Fruit fly (Drosophila melanogaster) whole organism, wandering third instar larva: Measurements from ENCODE around the gene hay.
A peak's percentile ranks its signal among the peaks of the same experiment; 100 is the strongest.

Source experiments
- Abd-B ChIP-seq: fragments of >200 bp; optimal IDR thresholded peaks from 2 replicates; lab custom pipeline; 2017; ENCODE audit warnings: missing biosample characterization, missing genetic modification characterization
- CG32264 ChIP-seq: fragments of 200-800 bp; sonication (Bioruptor generic); optimal IDR thresholded peaks from 2 replicates; lab custom pipeline; 2016; ENCODE audit warnings: missing biosample characterization, missing genetic modification characterization
- CG9705 ChIP-seq: fragments of 200-800 bp; sonication (Bioruptor generic); optimal IDR thresholded peaks from 2 replicates; lab custom pipeline; 2018; ENCODE audit warnings: missing biosample characterization, mild to moderate bottlenecking, missing genetic modification characterization
- CrebA ChIP-seq: fragments of 200-800 bp; sonication (Bioruptor generic); optimal IDR thresholded peaks from 2 replicates; lab custom pipeline; 2016; ENCODE audit warnings: missing biosample characterization, mild to moderate bottlenecking, missing genetic modification characterization, borderline replicate concordance
- Dfd ChIP-seq: fragments of >200 bp; optimal IDR thresholded peaks from 2 replicates; lab custom pipeline; 2017; ENCODE audit warnings: missing biosample characterization, missing genetic modification characterization
- Dif ChIP-seq: fragments of 200-275, 200-300 bp; sonication (Bioruptor generic); optimal IDR thresholded peaks from 2 replicates; lab custom pipeline; 2018; ENCODE audit warnings: missing biosample characterization, missing genetic modification characterization; ENCODE audit not compliant: partially characterized antibody
- GATAd ChIP-seq: sonication (Bioruptor generic); optimal IDR thresholded peaks from 2 replicates; lab custom pipeline; 2016; ENCODE audit warnings: missing biosample characterization, missing genetic modification characterization
- HLH106 ChIP-seq: fragments of 200-800 bp; optimal IDR thresholded peaks from 3 replicates; lab custom pipeline; 2019; ENCODE audit warnings: missing biosample characterization, mild to moderate bottlenecking, missing genetic modification characterization, moderate library complexity
- Hnf4 ChIP-seq: fragments of 200-800 bp; sonication (Bioruptor generic); optimal IDR thresholded peaks from 2 replicates; lab custom pipeline; 2016; ENCODE audit warnings: missing biosample characterization, mild to moderate bottlenecking, missing genetic modification characterization
- Hr78 ChIP-seq: fragments of >200 bp; optimal IDR thresholded peaks from 2 replicates; lab custom pipeline; 2017; ENCODE audit warnings: missing biosample characterization, missing genetic modification characterization
- Hr83 ChIP-seq: fragments of 200-300 bp; sonication (Bioruptor generic); optimal IDR thresholded peaks from 2 replicates; lab custom pipeline; 2016; ENCODE audit warnings: missing biosample characterization, mild to moderate bottlenecking, missing genetic modification characterization, moderate library complexity; ENCODE audit not compliant: poor library complexity, severe bottlenecking
- Jra ChIP-seq: sonication (Bioruptor generic); optimal IDR thresholded peaks from 2 replicates; lab custom pipeline; 2016; ENCODE audit warnings: missing biosample characterization, missing genetic modification characterization
- Mio ChIP-seq: sonication (Bioruptor generic); optimal IDR thresholded peaks from 2 replicates; lab custom pipeline; 2016; ENCODE audit warnings: missing biosample characterization, missing genetic modification characterization
- Myc ChIP-seq: fragments of >200 bp; optimal IDR thresholded peaks from 2 replicates; lab custom pipeline; 2017
- N ChIP-seq: fragments of >200 bp; optimal IDR thresholded peaks from 2 replicates; lab custom pipeline; 2018; ENCODE audit warnings: missing biosample characterization, missing external identifiers, missing genetic modification characterization
- OdsH ChIP-seq: fragments of 200-800 bp; sonication (Bioruptor generic); optimal IDR thresholded peaks from 2 replicates; lab custom pipeline; 2016; ENCODE audit warnings: missing biosample characterization, mild to moderate bottlenecking, missing genetic modification characterization
- Rel ChIP-seq, 2 experiments: fragments of 200-800 bp; sonication (Bioruptor generic) in 1 of 2; optimal IDR thresholded peaks; 2 replicates in 1 of 2; 3 replicates in 1 of 2; lab custom pipeline; 2016 to 2019; ENCODE audit warnings: mild to moderate bottlenecking in 2 of 2, missing biosample characterization in 2 of 2, missing genetic modification characterization in 2 of 2, moderate library complexity in 1 of 2
- Sp1 ChIP-seq: fragments of 200-800 bp; sonication (Bioruptor generic); optimal IDR thresholded peaks from 3 replicates; lab custom pipeline; 2019; ENCODE audit warnings: missing biosample characterization, mild to moderate bottlenecking, missing genetic modification characterization, moderate library complexity
- Vsx2 ChIP-seq: fragments of 200-300, 225-300 bp; sonication (Bioruptor generic); optimal IDR thresholded peaks from 2 replicates; lab custom pipeline; 2018; ENCODE audit warnings: missing biosample characterization, missing genetic modification characterization; ENCODE audit not compliant: partially characterized antibody
- br ChIP-seq: fragments of 200-800 bp; sonication (Bioruptor generic); optimal IDR thresholded peaks from 2 replicates; lab custom pipeline; 2016; ENCODE audit warnings: missing biosample characterization, missing genetic modification characterization
- brk ChIP-seq: fragments of 200-800 bp; sonication (Bioruptor generic); optimal IDR thresholded peaks from 2 replicates; lab custom pipeline; 2016; ENCODE audit warnings: missing biosample characterization, mild to moderate bottlenecking, missing genetic modification characterization
- dl ChIP-seq, 2 experiments: fragments of 175-275, 200-275 bp in 1 of 2; fragments of 200-275 bp in 1 of 2; sonication (Bioruptor generic); optimal IDR thresholded peaks; lab custom pipeline; 2018; ENCODE audit warnings: mild to moderate bottlenecking in 2 of 2, missing biosample characterization in 2 of 2, missing genetic modification characterization in 2 of 2, moderate library complexity in 2 of 2; ENCODE audit not compliant: partially characterized antibody in 2 of 2, insufficient read depth in 1 of 2
- dmrt93B ChIP-seq: fragments of 200-800 bp; sonication (Bioruptor generic); optimal IDR thresholded peaks from 2 replicates; lab custom pipeline; 2018; ENCODE audit warnings: missing biosample characterization, mild to moderate bottlenecking, missing genetic modification characterization
- dsf ChIP-seq: sonication (Bioruptor generic); optimal IDR thresholded peaks from 2 replicates; lab custom pipeline; 2016; ENCODE audit warnings: missing biosample characterization, missing genetic modification characterization, borderline replicate concordance
- ey ChIP-seq: fragments of 200-800 bp; sonication (Bioruptor generic); optimal IDR thresholded peaks from 2 replicates; lab custom pipeline; 2016; ENCODE audit warnings: missing biosample characterization, missing genetic modification characterization
- foxo ChIP-seq, 2 experiments: fragments of 200-800 bp; sonication (Bioruptor generic); optimal IDR thresholded peaks; 2 replicates in 1 of 2; 3 replicates in 1 of 2; lab custom pipeline; 2016 to 2017; ENCODE audit warnings: missing biosample characterization in 2 of 2, missing genetic modification characterization in 2 of 2
- fru ChIP-seq: fragments of 200-800 bp; sonication (Bioruptor generic); optimal IDR thresholded peaks from 3 replicates; lab custom pipeline; 2016; ENCODE audit warnings: missing biosample characterization, mild to moderate bottlenecking, missing genetic modification characterization
- h ChIP-seq: fragments of 200-800 bp; sonication (Bioruptor generic); optimal IDR thresholded peaks from 3 replicates; lab custom pipeline; 2016; ENCODE audit warnings: missing biosample characterization, mild to moderate bottlenecking, missing genetic modification characterization
- jim ChIP-seq: fragments of 175-275, 200-325 bp; sonication (Bioruptor generic); optimal IDR thresholded peaks from 2 replicates; lab custom pipeline; 2016; ENCODE audit warnings: missing biosample characterization, mild to moderate bottlenecking, missing genetic modification characterization
- lola ChIP-seq: fragments of >200 bp; optimal IDR thresholded peaks from 2 replicates; lab custom pipeline; 2017; ENCODE audit warnings: missing biosample characterization, missing genetic modification characterization
- pan ChIP-seq: fragments of >200 bp; optimal IDR thresholded peaks from 2 replicates; lab custom pipeline; 2017
- psq ChIP-seq: fragments of 200-800 bp; sonication (Bioruptor generic); optimal IDR thresholded peaks from 3 replicates; lab custom pipeline; 2017; ENCODE audit warnings: missing biosample characterization, mild to moderate bottlenecking, missing genetic modification characterization, moderate library complexity
- rgr ChIP-seq: fragments of 200-800 bp; sonication (Bioruptor generic); optimal IDR thresholded peaks from 3 replicates; lab custom pipeline; 2016; ENCODE audit warnings: missing biosample characterization, mild to moderate bottlenecking, missing genetic modification characterization
- sage ChIP-seq: fragments of 200-800 bp; sonication (Bioruptor generic); optimal IDR thresholded peaks from 2 replicates; lab custom pipeline; 2016; ENCODE audit warnings: missing biosample characterization, mild to moderate bottlenecking, missing genetic modification characterization
- sv ChIP-seq: fragments of 200-800 bp; sonication (Bioruptor generic); optimal IDR thresholded peaks from 3 replicates; lab custom pipeline; 2016; ENCODE audit warnings: missing biosample characterization, missing genetic modification characterization
- tai ChIP-seq: sonication (Bioruptor generic); optimal IDR thresholded peaks from 2 replicates; lab custom pipeline; 2016; ENCODE audit warnings: missing biosample characterization, missing genetic modification characterization
- usp ChIP-seq: fragments of >200 bp; optimal IDR thresholded peaks from 2 replicates; lab custom pipeline; 2017; ENCODE audit warnings: missing biosample characterization, missing genetic modification characterization
- woc ChIP-seq: sonication (Bioruptor generic); optimal IDR thresholded peaks from 2 replicates; lab custom pipeline; 2016; ENCODE audit warnings: missing biosample characterization, mild to moderate bottlenecking, missing genetic modification characterization

The hay gene

dm6 chr3L:10681814-10682213 lies 50.9 kb downstream of the hay start (continued):
- TF ChIP-seq brk (no peak), dsf (no peak), foxo (GFP tag; optimal IDR thresholded peaks at IDR 0.05; lab: Kevin White, UChicago) (no peak)

- peak; percentile 97 for TF ChIP-seq HLH106 (tag; lab: Kevin White, UChicago)
- TF ChIP-seq N (GFP tag; lab: Kevin White, UChicago): no peak
- TF ChIP-seq jim: peak; percentile 93
- TF ChIP-seq dsf: peak; percentile 72
- TF ChIP-seq OdsH (GFP tag; lab: Kevin White, UChicago): peak; percentile 98
- TF ChIP-seq brk: peak; percentile 91
- peak; percentile 97 for TF ChIP-seq Dfd (GFP tag; lab: Kevin White, UChicago)
- no peak for TF ChIP-seq Abd-B
- peak; percentile 91 for TF ChIP-seq ey (GFP tag; lab: Kevin White, UChicago)
- TF ChIP-seq Hr83 (GFP tag; lab: Kevin White, UChicago): peak; percentile 96
- TF ChIP-seq Hr78: no peak
- TF ChIP-seq GATAd: peak; percentile 68
- TF ChIP-seq dl (GFP tag; optimal IDR thresholded peaks at IDR 0.05; lab: Kevin White, UChicago; ENCODE audit: insufficient read depth in 1 of 2, partially characterized antibody in 2 of 2): peak in 1 of 2 experiments; percentile 0
- peak; percentile 86 for TF ChIP-seq sage (GFP tag; lab: Kevin White, UChicago)
- peak; percentile 68 for TF ChIP-seq tai
- TF ChIP-seq Dif (GFP tag; lab: Kevin White, UChicago): peak; percentile 64
- TF ChIP-seq usp (GFP tag; lab: Kevin White, UChicago): no peak
- TF ChIP-seq fru (GFP tag; lab: Kevin White, UChicago): peak; percentile 94
- TF ChIP-seq Vsx2 (GFP tag; lab: Kevin White, UChicago): no peak
- peak; percentile 86 for TF ChIP-seq Rel (GFP tag; optimal IDR thresholded peaks at IDR 0.05; lab: Kevin White, UChicago)
- TF ChIP-seq Rel (tag; optimal IDR thresholded peaks at IDR 0.05; lab: Kevin White, UChicago): peak; percentile 76
- peak; percentile 87 for TF ChIP-seq br (GFP tag; lab: Kevin White, UChicago)
- TF ChIP-seq foxo (GFP tag; optimal IDR thresholded peaks at IDR 0.05; lab: Kevin White, UChicago): peak; percentile 27 to 98
- peak; percentile 51 for TF ChIP-seq CG32264
- peak; percentile 96 for TF ChIP-seq h
- TF ChIP-seq CrebA: no peak
- TF ChIP-seq lola (GFP tag; lab: Kevin White, UChicago): no peak
- TF ChIP-seq rgr: peak; percentile 96
- TF ChIP-seq CG9705 (GFP tag; lab: Kevin White, UChicago): peak; percentile 93
- no peak for TF ChIP-seq Myc
- peak; percentile 97 for TF ChIP-seq dmrt93B (GFP tag; lab: Kevin White, UChicago)
- TF ChIP-seq Hnf4 (GFP tag; lab: Kevin White, UChicago): peak; percentile 81
- peak; percentile 72 for TF ChIP-seq Jra (GFP tag; lab: Kevin White, UChicago)
- peak; percentile 39 for TF ChIP-seq Mio (GFP tag; lab: Kevin White, UChicago)
- TF ChIP-seq Sp1 (GFP tag; lab: Kevin White, UChicago): peak; percentile 98
- TF ChIP-seq psq: peak; percentile 97
- peak; percentile 98 for TF ChIP-seq sv (GFP tag; lab: Kevin White, UChicago)
- TF ChIP-seq pan (lab: Kevin White, UChicago): no peak
- TF ChIP-seq woc (GFP tag; lab: Kevin White, UChicago): peak; percentile 91
Observed at dm6 chr3L:10682725-10683367, 52.0 kb downstream of the hay start.
